Worm (Caenorhabditis elegans) whole organism, midembryonic: ENCODE measurements around the gene tag-293.

Experiments used
- T22C8.4 ChIP-seq: fragments of 200-800 bp; sonication (Bioruptor generic); IDR thresholded peaks from 2 replicates; pipeline ENCODE4 v1.3.6; 2022; ENCODE audit warnings: missing genetic modification characterization, missing compliant biosample characterization
- cog-1 ChIP-seq: sonication (generic microtip); optimal IDR thresholded peaks from 2 replicates; lab custom pipeline; 2016; ENCODE audit warnings: missing genetic modification characterization, missing compliant biosample characterization
- flt-1 ChIP-seq: fragments of 200-800 bp; sonication (Bioruptor generic); IDR thresholded peaks from 2 replicates; pipeline ENCODE4 v1.3.6; 2022; ENCODE audit warnings: missing genetic modification characterization, missing compliant biosample characterization
- klf-2 ChIP-seq: fragments of 200-800 bp; sonication (Bioruptor generic); conservative IDR thresholded peaks from 2 replicates; pipeline ENCODE4 v1.3.6; 2022; ENCODE audit warnings: missing genetic modification reagents, missing genetic modification characterization, missing compliant biosample characterization
- med-1 ChIP-seq: sonication (generic microtip); optimal IDR thresholded peaks from 2 replicates; lab custom pipeline; 2017; ENCODE audit warnings: missing genetic modification characterization, mild to moderate bottlenecking, missing compliant biosample characterization, antibody characterized with exemption, missing genetic modification reagents; ENCODE audit not compliant: insufficient read depth
- ref-1 ChIP-seq: fragments of 200-800 bp; sonication (Bioruptor generic); conservative IDR thresholded peaks from 2 replicates; pipeline ENCODE4 v1.3.6; 2022; ENCODE audit warnings: missing genetic modification reagents, missing genetic modification characterization, missing compliant biosample characterization
- tab-1 ChIP-seq: fragments of 200-800 bp; sonication (Bioruptor generic); IDR thresholded peaks from 2 replicates; pipeline ENCODE4 v1.3.6; 2022; ENCODE audit warnings: missing genetic modification characterization, missing compliant biosample characterization
- ztf-23 ChIP-seq: fragments of 200-800 bp; sonication (Bioruptor generic); IDR thresholded peaks from 2 replicates; pipeline ENCODE4 v1.3.6; 2022; ENCODE audit warnings: missing genetic modification reagents, missing genetic modification characterization, missing compliant biosample characterization
- ztf-29 ChIP-seq: fragments of 200-800 bp; sonication (Bioruptor generic); IDR thresholded peaks from 2 replicates; pipeline ENCODE4 v1.3.6; 2022; ENCODE audit warnings: missing genetic modification reagents, missing genetic modification characterization, missing compliant biosample characterization

Gene tag-293

DNA sequence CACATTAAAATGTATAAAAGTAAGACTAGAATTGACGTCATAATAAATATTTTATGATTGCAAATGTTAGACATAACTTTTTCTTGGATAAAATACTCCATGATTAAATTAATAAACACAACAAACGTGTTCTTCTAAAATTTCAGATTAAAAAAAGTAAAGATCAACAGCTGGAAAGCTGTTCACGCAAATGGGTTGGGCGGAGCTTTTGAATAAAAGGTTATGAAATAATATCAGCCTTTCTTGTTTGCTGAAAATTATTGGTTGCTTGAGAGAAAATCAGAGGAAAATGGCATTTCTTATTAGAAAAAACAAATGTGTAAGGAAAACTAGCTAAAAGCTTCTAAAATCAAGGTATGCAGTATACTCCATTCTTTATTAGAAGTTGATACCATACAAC, 32.4 kb upstream of the tag-293 start, which contains the start of gene C02H6.3:
Gene C02H6.3 (minus strand): TSS at position 101 of the 400 bp plus-strand sequence.
- TF ChIP-seq tab-1 (no peak), klf-2 (GFP tag; lab: Robert Waterston, UW) (no peak), cog-1 (no peak), ztf-29 (GFP tag; lab: Robert Waterston, UW) (no peak), flt-1 (no peak), ztf-23 (no peak), T22C8.4 (GFP tag; lab: Robert Waterston, UW) (no peak), med-1 (GFP tag; lab: Kevin White, UChicago) (no peak), ref-1 (GFP tag; lab: Robert Waterston, UW) (no peak)

DNA sequence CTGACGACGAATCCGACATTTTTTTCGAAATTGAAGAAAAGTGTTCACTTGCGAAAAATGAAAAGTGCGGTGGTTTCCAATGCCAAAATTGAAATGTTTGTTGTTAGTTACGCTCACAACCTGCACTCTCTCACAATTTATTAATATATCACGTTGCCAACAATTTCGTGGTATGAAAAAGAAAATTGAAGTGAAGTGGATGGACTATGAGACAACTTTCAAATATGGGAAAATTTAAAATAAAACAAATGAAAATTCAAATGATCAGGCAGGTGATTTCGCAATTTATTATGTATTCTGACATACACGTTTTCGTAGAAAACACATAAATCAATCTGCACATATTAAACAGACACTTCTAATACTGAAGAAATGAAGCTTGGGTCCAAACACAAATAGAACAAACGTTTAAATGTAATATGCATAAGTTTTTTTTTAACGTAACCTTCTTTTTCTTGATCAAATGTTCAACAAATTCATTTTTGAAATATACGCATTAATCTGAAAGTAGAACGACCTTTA, 30.7 kb upstream of the tag-293 start, which contains the start of gene srp-6:
Gene srp-6 (minus strand): TSS at position 51 of the 522 bp plus-strand sequence.
- no peak for TF ChIP-seq klf-2 (GFP tag; lab: Robert Waterston, UW)
- TF ChIP-seq ztf-29 (GFP tag; lab: Robert Waterston, UW) = no peak
- no peak for TF ChIP-seq med-1 (GFP tag; lab: Kevin White, UChicago)
- no peak for TF ChIP-seq cog-1
- TF ChIP-seq tab-1 = no peak
- TF ChIP-seq ref-1 (GFP tag; lab: Robert Waterston, UW) = no peak
- TF ChIP-seq ztf-23 = no peak
- no peak for TF ChIP-seq T22C8.4 (GFP tag; lab: Robert Waterston, UW)
- TF ChIP-seq flt-1 = no peak

DNA sequence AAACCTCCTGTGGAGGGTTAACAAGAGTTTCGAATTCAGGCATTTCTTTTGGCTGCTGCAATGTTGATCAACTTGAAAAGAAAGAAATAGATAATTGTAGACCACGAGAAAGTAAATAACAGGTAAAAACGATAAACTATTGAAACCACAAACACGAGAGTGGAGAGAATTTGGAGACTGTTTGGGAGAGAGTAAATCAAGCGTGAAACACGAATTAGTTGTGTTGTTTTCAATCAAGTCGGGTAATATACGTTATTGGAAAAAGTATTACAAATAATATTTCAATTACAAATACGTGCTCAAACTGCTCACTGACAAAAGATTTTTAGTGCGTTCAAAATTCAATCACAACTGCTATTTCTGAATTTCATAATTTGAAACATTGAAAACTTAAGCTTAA, 25.6 kb upstream of the tag-293 start, which contains the start of gene C03G6.17:
Gene C03G6.17 (minus strand): TSS at position 101 of the 400 bp plus-strand sequence.
- TF ChIP-seq T22C8.4 (GFP tag; lab: Robert Waterston, UW) = no peak
- TF ChIP-seq ztf-23 = no peak
- no peak for TF ChIP-seq klf-2 (GFP tag; lab: Robert Waterston, UW)
- no peak for TF ChIP-seq cog-1
- no peak for TF ChIP-seq flt-1
- TF ChIP-seq ref-1 (GFP tag; lab: Robert Waterston, UW) = no peak
- no peak for TF ChIP-seq med-1 (GFP tag; lab: Kevin White, UChicago)
- no peak for TF ChIP-seq tab-1
- TF ChIP-seq ztf-29 (GFP tag; lab: Robert Waterston, UW) = no peak

DNA sequence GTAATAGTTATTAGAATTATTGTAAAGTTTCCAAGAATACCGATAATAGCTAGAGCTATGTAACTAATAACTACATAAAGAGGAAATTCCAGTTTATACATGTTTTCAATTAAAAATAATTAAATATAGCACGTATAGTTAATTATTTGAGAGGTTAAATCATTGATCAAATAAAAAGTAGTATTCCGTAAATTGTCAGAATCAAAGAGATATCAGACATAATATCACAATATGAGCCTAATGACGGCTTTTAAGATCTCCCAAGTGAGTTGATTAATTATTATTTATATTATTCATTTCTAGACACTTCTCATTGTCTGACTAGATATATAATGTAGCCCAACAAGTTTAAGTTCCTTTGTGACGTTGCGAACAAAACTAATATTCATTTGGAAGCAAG, 24.0 kb upstream of the tag-293 start, which contains the start of gene srsx-24:
Gene srsx-24 (minus strand): TSS at position 101 of the 400 bp plus-strand sequence.
- TF ChIP-seq tab-1 (no peak), flt-1 (no peak), ref-1 (GFP tag; lab: Robert Waterston, UW) (no peak), ztf-29 (GFP tag; lab: Robert Waterston, UW) (no peak)

DNA sequence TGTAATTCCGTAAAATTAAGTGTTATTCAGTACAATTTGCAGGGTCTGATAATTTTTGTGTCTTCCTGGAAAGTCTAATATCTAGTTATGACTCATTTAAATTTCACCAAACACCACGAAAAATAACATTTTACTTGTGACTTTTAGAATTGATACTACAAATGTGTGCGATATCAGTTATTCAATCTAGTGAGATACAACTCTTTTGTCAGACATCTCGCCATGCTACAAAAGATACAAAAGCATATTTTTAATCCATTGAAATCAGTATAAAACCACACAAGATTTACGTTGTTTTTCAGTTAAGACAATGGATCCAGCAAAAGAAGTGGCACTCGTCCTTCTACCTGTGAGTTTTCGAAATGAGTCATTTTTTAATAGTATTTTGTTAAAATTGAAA, 18.7 kb upstream of the tag-293 start, which contains the start of gene srx-56:
Gene srx-56 (plus strand): TSS at position 301 of the 400 bp plus-strand sequence.
- no peak for TF ChIP-seq T22C8.4 (GFP tag; lab: Robert Waterston, UW)
- TF ChIP-seq ztf-29 (GFP tag; lab: Robert Waterston, UW) = no peak
- no peak for TF ChIP-seq klf-2 (GFP tag; lab: Robert Waterston, UW)
- TF ChIP-seq med-1 (GFP tag; lab: Kevin White, UChicago) = no peak
- TF ChIP-seq tab-1 = no peak
- no peak for TF ChIP-seq flt-1
- no peak for TF ChIP-seq cog-1
- TF ChIP-seq ref-1 (GFP tag; lab: Robert Waterston, UW) = no peak
- no peak for TF ChIP-seq ztf-23

DNA sequence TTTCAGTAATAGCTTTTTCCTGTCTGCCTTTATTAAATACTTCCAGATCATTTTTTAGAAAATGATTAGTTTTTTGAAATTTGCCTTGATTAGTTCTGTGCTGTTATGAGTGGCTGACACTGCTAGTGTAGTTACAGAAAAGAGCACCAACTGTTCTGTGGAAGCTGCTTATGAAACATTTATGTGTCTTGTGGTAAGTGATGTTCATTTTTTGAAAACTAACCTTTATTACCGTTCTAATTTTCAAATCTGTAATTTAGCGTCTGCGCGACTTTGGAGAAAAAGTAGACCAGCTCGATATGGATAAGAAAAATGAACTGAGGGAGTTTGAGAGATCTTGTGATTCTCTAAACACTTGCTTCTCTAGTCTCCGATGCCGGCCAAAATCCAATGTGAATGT, 14.2 kb upstream of the tag-293 start, which contains the start of gene srj-14:
Gene srj-14 (plus strand): TSS at position 131 of the 400 bp plus-strand sequence.
- TF ChIP-seq med-1 (GFP tag; lab: Kevin White, UChicago) (no peak), klf-2 (GFP tag; lab: Robert Waterston, UW) (no peak), ztf-23 (no peak), ztf-29 (GFP tag; lab: Robert Waterston, UW) (no peak), ref-1 (GFP tag; lab: Robert Waterston, UW) (no peak), flt-1 (no peak), T22C8.4 (GFP tag; lab: Robert Waterston, UW) (no peak), cog-1 (no peak), tab-1 (no peak)

DNA sequence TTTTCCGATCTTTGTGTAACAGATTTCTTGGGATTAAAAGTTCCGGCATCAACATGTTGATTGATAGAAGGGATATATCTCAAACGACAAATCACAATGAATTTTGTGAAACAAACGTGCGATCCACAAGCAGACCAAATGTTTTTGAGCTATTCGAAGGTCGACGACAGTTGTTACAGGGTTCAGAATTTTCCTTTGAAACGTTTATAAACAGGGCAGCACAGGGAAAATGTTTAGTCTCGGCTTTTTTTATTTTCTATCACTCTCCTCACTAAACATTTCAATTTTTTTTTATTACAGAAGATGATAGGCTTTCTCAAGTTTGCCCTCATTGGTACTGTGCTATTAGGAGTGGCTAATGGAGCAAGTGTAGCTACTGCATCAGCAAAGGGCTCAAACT, 9.6 kb upstream of the tag-293 start, which contains the start of gene exc-13:
Gene exc-13 (plus strand): TSS at position 301 of the 400 bp plus-strand sequence.
- no peak for TF ChIP-seq T22C8.4 (GFP tag; lab: Robert Waterston, UW)
- TF ChIP-seq med-1 (GFP tag; lab: Kevin White, UChicago) = no peak
- TF ChIP-seq tab-1 = no peak
- TF ChIP-seq ztf-29 (GFP tag; lab: Robert Waterston, UW) = no peak
- TF ChIP-seq klf-2 (GFP tag; lab: Robert Waterston, UW) = no peak
- no peak for TF ChIP-seq flt-1
- no peak for TF ChIP-seq ref-1 (GFP tag; lab: Robert Waterston, UW)
- TF ChIP-seq cog-1 = no peak
- no peak for TF ChIP-seq ztf-23

DNA sequence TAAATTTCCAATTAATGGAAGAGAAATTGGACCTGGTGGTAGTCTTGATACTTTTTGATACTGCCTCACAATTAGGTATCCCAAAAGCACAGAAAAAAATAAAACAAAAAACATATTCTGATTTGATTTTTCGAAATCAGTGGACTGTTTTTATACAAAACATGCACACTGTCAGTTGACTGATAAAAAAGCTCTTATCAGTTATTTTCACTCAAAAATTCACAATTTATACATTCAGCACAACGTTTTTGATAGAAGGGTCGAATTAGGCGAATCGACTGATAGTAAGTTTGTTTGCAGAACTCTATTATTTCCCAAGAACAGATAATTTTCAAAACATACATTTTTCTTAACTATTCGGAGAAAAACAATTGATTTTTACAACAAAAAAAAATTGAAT, 8.7 kb upstream of the tag-293 start, which contains the start of gene cyp-35A2:
Gene cyp-35A2 (minus strand): TSS at position 124 of the 400 bp plus-strand sequence.
- no peak for TF ChIP-seq tab-1

DNA sequence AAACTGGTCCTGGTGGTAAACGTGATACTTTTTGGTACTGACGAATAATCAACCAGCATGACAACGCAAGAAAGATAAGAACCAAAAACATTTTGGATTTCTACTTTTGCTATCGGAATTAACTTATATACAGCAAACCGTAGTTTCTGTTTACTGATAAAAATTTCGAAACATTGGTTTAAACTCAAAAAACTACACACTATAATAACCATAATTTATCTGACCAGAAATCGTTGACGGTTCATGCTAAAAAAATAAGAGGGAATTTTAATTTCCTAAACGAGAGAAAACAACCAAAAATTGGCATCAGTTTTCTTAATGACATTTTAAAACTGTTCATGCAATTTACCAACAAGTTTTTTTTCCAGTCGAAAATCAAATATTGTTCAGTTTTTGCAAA, 6.3 kb upstream of the tag-293 start, which contains the start of gene cyp-35A1:
Gene cyp-35A1 (minus strand): TSS at position 101 of the 400 bp plus-strand sequence.
- TF ChIP-seq med-1 (GFP tag; lab: Kevin White, UChicago) (no peak), ztf-23 (no peak), cog-1 (no peak), ztf-29 (GFP tag; lab: Robert Waterston, UW) (no peak), klf-2 (GFP tag; lab: Robert Waterston, UW) (no peak), T22C8.4 (GFP tag; lab: Robert Waterston, UW) (no peak), flt-1 (no peak), ref-1 (GFP tag; lab: Robert Waterston, UW) (no peak), tab-1 (no peak)

DNA sequence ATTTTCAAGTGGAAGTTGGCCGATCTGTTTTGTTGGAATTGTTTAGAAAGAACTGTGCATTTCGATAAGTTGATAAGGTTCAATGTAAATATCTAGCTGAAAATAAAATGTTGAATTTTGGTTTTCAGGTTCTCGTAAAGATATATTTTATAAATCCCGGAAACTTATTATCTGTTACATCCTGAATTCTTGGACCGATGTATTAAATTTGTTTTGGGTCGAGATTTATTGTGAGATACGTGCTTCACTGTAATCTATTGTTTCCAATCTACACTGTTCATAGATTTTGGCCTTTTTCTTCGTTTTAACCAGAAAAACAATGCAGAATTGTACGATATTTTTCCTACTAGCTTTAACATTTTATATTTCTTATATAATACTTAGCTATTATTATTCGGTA, 1.8 kb upstream of the tag-293 start, which contains the start of gene C03G6.6:
Gene C03G6.6 (plus strand): TSS at position 301 of the 400 bp plus-strand sequence.
- TF ChIP-seq ztf-23 = no peak
- TF ChIP-seq tab-1 = no peak
- no peak for TF ChIP-seq flt-1
- TF ChIP-seq klf-2 (GFP tag; lab: Robert Waterston, UW) = no peak
- no peak for TF ChIP-seq med-1 (GFP tag; lab: Kevin White, UChicago)
- TF ChIP-seq cog-1 = no peak
- TF ChIP-seq T22C8.4 (GFP tag; lab: Robert Waterston, UW) = no peak
- no peak for TF ChIP-seq ztf-29 (GFP tag; lab: Robert Waterston, UW)
- TF ChIP-seq ref-1 (GFP tag; lab: Robert Waterston, UW) = no peak
